Worm (Caenorhabditis elegans) whole organism, early embryonic: Measurements from ENCODE around the gene acs-3.

Experiments
- B0310.2 ChIP-seq: sonication (generic microtip); optimal IDR thresholded peaks from 2 replicates; lab custom pipeline; 2016; ENCODE audit warnings: mild to moderate bottlenecking, missing genetic modification characterization, missing compliant biosample characterization
- F13C5.2 ChIP-seq: sonication (generic microtip); optimal IDR thresholded peaks from 2 replicates; lab custom pipeline; 2017; ENCODE audit warnings: mild to moderate bottlenecking, missing genetic modification characterization, inconsistent platforms, missing compliant biosample characterization
- aly-1 ChIP-seq: sonication (generic microtip); optimal IDR thresholded peaks from 2 replicates; lab custom pipeline; 2016; ENCODE audit warnings: missing genetic modification characterization, missing compliant biosample characterization
- ama-1 ChIP-seq: fragments of 150-350 bp; optimal IDR thresholded peaks from 2 replicates; lab custom pipeline; 2014
- ceh-13 ChIP-seq: fragments of 200-800 bp; sonication (Bioruptor generic); optimal IDR thresholded peaks from 2 replicates; lab custom pipeline; 2018; ENCODE audit warnings: mild to moderate bottlenecking, missing genetic modification characterization, missing compliant biosample characterization
- ceh-36 ChIP-seq: sonication (generic microtip); optimal IDR thresholded peaks from 2 replicates; lab custom pipeline; 2016; ENCODE audit warnings: missing genetic modification characterization, inconsistent platforms, missing compliant biosample characterization
- ets-7 ChIP-seq: sonication (generic microtip); optimal IDR thresholded peaks from 2 replicates; lab custom pipeline; 2016; ENCODE audit warnings: missing genotype, missing genetic modification characterization, missing compliant biosample characterization
- flt-1 ChIP-seq: fragments of 200-800 bp; sonication (Bioruptor generic); IDR thresholded peaks from 2 replicates; pipeline ENCODE4 v1.3.6; 2022; ENCODE audit warnings: missing genetic modification characterization, missing compliant biosample characterization
- hmbx-1 ChIP-seq: sonication (generic microtip); optimal IDR thresholded peaks from 2 replicates; lab custom pipeline; 2016; ENCODE audit warnings: mild to moderate bottlenecking, missing genetic modification characterization, missing compliant biosample characterization
- hmg-4 ChIP-seq: fragments of 200-800 bp; sonication (Bioruptor generic); optimal IDR thresholded peaks from 2 replicates; lab custom pipeline; 2018; ENCODE audit warnings: mild to moderate bottlenecking, missing genetic modification characterization, missing compliant biosample characterization
- hnd-1 ChIP-seq: sonication (generic microtip); optimal IDR thresholded peaks from 2 replicates; lab custom pipeline; 2016; ENCODE audit warnings: missing genetic modification characterization, missing compliant biosample characterization
- pes-1 ChIP-seq: fragments of 200-800 bp; sonication (Bioruptor generic); IDR thresholded peaks from 2 replicates; pipeline ENCODE4 v1.3.6; 2022; ENCODE audit warnings: missing genetic modification reagents, missing genetic modification characterization, missing compliant biosample characterization
- scrt-1 ChIP-seq: fragments of 200-800 bp; sonication (Bioruptor generic); IDR thresholded peaks from 2 replicates; pipeline ENCODE4 v1.3.6; 2022; ENCODE audit warnings: missing genetic modification characterization, missing compliant biosample characterization
- sea-1 ChIP-seq: fragments of 200-800 bp; sonication (Bioruptor generic); conservative IDR thresholded peaks from 2 replicates; pipeline ENCODE4 v1.3.6; 2022; ENCODE audit warnings: missing genetic modification characterization, missing compliant biosample characterization
- tbx-11 ChIP-seq: fragments of 200-800 bp; sonication (Bioruptor generic); IDR thresholded peaks from 2 replicates; pipeline ENCODE4 v1.3.6; 2022; ENCODE audit warnings: missing genetic modification characterization, missing compliant biosample characterization
- tbx-37 ChIP-seq: fragments of 200-800 bp; sonication (Bioruptor generic); conservative IDR thresholded peaks from 2 replicates; pipeline ENCODE4 v1.3.6; 2022; ENCODE audit warnings: missing genetic modification reagents, missing genetic modification characterization, missing compliant biosample characterization
- tra-4 ChIP-seq: sonication (generic microtip); optimal IDR thresholded peaks from 2 replicates; lab custom pipeline; 2017; ENCODE audit warnings: missing genetic modification characterization, missing compliant biosample characterization

acs-3 gene

DNA sequence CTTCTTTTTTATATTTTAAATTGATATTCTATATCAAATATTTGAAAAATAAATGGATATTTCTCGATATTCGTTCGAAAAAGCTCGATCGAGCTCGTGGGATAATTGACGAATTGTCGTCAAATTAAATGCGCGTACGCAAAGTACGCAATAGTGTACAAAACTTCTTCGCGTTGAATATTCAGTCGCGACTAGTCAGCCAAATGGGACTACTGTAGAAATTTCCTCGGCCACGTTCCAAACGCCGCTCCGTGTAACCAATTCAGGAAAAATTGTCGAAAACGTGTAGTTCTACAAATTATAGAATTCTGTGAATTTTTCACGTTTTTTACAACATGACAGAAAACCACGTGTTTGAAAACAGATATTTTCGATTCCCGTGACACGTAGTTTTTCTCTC is 39.1 kb downstream of the acs-3 start:
- TF ChIP-seq hmg-4 = no peak
- no peak for TF ChIP-seq hmbx-1
- TF ChIP-seq tbx-11 = no peak
- no peak for TF ChIP-seq ama-1 (lab: Kevin White, UChicago)

DNA sequence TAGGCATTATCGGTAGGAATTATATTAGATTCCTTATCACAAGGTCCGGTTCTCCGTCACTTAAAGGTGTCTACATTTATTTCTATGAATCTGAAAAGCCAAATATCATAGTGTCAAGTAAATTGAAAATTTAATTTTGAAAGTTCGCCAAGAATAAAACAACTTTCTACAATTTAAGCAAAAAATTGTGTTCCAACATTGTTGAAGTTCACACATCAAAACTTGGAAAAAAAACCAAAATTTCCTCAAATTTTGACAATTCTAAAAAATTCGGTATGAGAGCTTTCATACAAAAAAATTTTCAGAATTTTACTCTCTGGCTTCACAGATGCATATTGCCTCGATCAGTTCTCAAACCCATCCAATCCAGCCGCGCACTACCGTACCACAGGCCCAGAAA is 42.4 kb downstream of the acs-3 start, which contains the start of gene F59A7.7:
F59A7.7 (plus strand) TSS at position 301 of the 400 bp plus-strand sequence.
- no peak for TF ChIP-seq aly-1
- TF ChIP-seq ets-7 (tag; lab: Kevin White, UChicago) = no peak
- no peak for TF ChIP-seq ceh-36 (tag; lab: Kevin White, UChicago)
- TF ChIP-seq B0310.2 (tag; lab: Kevin White, UChicago) = no peak

ce11 chrV:2013824-2014223 is 44.5 kb downstream of the acs-3 start, which contains the start of gene F59A7.11:
F59A7.11 (minus strand) TSS chrV:2013924.
- TF ChIP-seq aly-1 (no peak), pes-1 (no peak)

DNA sequence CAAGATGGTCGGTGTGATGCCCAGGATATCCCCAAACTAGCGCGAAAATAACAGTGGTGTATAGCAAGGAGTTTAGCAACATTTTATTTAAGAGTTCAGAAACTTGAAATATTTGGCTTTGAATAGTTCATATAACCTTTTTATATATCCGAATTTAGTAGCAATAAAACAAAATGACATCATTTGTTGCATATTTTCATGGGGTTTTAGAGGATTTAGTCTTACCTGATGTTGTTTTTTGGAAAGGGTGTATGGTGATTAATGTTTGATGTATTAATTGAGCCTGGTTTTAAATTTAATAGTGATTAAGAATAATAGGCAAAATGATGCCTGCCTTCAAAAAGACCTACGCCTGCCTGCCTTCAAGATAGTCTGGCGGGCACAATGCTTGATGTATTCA is 47.1 kb downstream of the acs-3 start, which contains the start of gene F59A7.2:
F59A7.2 (minus strand) TSS at position 101 of the 400 bp plus-strand sequence.
- TF ChIP-seq sea-1 (GFP tag; lab: Robert Waterston, UW) (no peak), ceh-36 (tag; lab: Kevin White, UChicago) (no peak)

- TF ChIP-seq pes-1 = no peak
- no peak for TF ChIP-seq tbx-37
- TF ChIP-seq tbx-11 = no peak
- TF ChIP-seq F13C5.2 (tag; lab: Kevin White, UChicago) = no peak
- no peak for TF ChIP-seq tra-4 (tag; lab: Kevin White, UChicago)
- TF ChIP-seq ets-7 (tag; lab: Kevin White, UChicago) = no peak
- no peak for TF ChIP-seq flt-1 (GFP tag; lab: Robert Waterston, UW)
These were observed 49.4 kb downstream of the acs-3 start, which contains the start of gene F59A7.14 for ce11 chrV:2018689-2019088. F59A7.14 (plus strand) TSS chrV:2018989.

- no peak for TF ChIP-seq hnd-1 (tag; lab: Kevin White, UChicago)
- TF ChIP-seq hmbx-1 = no peak
- no peak for TF ChIP-seq B0310.2 (tag; lab: Kevin White, UChicago)
- no peak for TF ChIP-seq sea-1 (GFP tag; lab: Robert Waterston, UW)
- TF ChIP-seq ceh-36 (tag; lab: Kevin White, UChicago) = no peak
These were observed 52.0 kb downstream of the acs-3 start for ce11 chrV:2021283-2021682.

ce11 chrV:2022374-2022773 is 53.0 kb downstream of the acs-3 start, which contains the start of gene F59A7.5:
F59A7.5 (plus strand) TSS chrV:2022674.
- no peak for TF ChIP-seq hnd-1 (tag; lab: Kevin White, UChicago)
- TF ChIP-seq pes-1 = no peak
- TF ChIP-seq ets-7 (tag; lab: Kevin White, UChicago) = no peak
- TF ChIP-seq tbx-37 = no peak
- no peak for TF ChIP-seq ceh-36 (tag; lab: Kevin White, UChicago)
- TF ChIP-seq F13C5.2 (tag; lab: Kevin White, UChicago) = no peak
- TF ChIP-seq ama-1 (lab: Kevin White, UChicago) = no peak
- TF ChIP-seq scrt-1 = no peak
- no peak for TF ChIP-seq tra-4 (tag; lab: Kevin White, UChicago)
- no peak for TF ChIP-seq hmbx-1
- TF ChIP-seq flt-1 (GFP tag; lab: Robert Waterston, UW) = no peak
- no peak for TF ChIP-seq hmg-4
- TF ChIP-seq sea-1 (GFP tag; lab: Robert Waterston, UW) = no peak
- TF ChIP-seq ceh-13 = no peak
- TF ChIP-seq tbx-11 = no peak
- no peak for TF ChIP-seq aly-1
- no peak for TF ChIP-seq B0310.2 (tag; lab: Kevin White, UChicago)
